Worm (Caenorhabditis elegans) whole organism, early embryonic: ENCODE data around the gene mmaa-1.

Experiments used
- B0310.2 ChIP-seq: sonication (generic microtip); optimal IDR thresholded peaks from 2 replicates; lab custom pipeline; 2016; ENCODE audit warnings: mild to moderate bottlenecking, missing genetic modification characterization, missing compliant biosample characterization
- ama-1 ChIP-seq: fragments of 150-350 bp; optimal IDR thresholded peaks from 2 replicates; lab custom pipeline; 2014
- pes-1 ChIP-seq: fragments of 200-800 bp; sonication (Bioruptor generic); IDR thresholded peaks from 2 replicates; pipeline ENCODE4 v1.3.6; 2022; ENCODE audit warnings: missing genetic modification reagents, missing genetic modification characterization, missing compliant biosample characterization
- scrt-1 ChIP-seq: fragments of 200-800 bp; sonication (Bioruptor generic); IDR thresholded peaks from 2 replicates; pipeline ENCODE4 v1.3.6; 2022; ENCODE audit warnings: missing genetic modification characterization, missing compliant biosample characterization

DNA sequence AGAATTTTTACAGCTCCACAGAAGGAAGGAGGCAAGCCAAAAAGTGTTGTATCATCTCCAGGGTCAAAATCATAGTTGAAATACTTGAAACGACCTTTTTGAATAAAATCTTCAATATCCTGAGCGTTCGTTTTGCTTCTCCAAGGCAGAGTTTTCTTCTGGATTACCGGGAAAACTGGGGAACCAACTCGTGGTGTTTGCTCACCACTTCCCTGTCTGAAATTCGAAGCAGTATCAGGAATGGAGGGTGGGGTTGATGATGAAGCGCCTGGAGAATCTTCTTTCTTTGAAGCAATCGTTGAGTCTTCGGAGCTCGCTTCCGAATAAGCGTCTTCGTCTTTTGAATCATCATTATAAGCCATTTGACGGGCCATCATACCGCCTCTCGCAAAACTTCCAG lies 2.1 kb upstream of the mmaa-1 start:
- TF ChIP-seq scrt-1 (GFP tag; lab: Robert Waterston, UW) (no peak), B0310.2 (no peak), ama-1 (lab: Kevin White, UChicago) (no peak), pes-1 (GFP tag; lab: Robert Waterston, UW) (no peak)
